Fruit fly (Drosophila melanogaster) whole organism, wandering third instar larva: ENCODE measurements around the gene CG14131.

ENCODE experiments used
- Abd-B ChIP-seq: fragments of >200 bp; optimal IDR thresholded peaks from 2 replicates; lab custom pipeline; 2017; ENCODE audit warnings: missing biosample characterization, missing genetic modification characterization
- CG32264 ChIP-seq: fragments of 200-800 bp; sonication (Bioruptor generic); optimal IDR thresholded peaks from 2 replicates; lab custom pipeline; 2016; ENCODE audit warnings: missing biosample characterization, missing genetic modification characterization
- CG9705 ChIP-seq: fragments of 200-800 bp; sonication (Bioruptor generic); optimal IDR thresholded peaks from 2 replicates; lab custom pipeline; 2018; ENCODE audit warnings: missing biosample characterization, mild to moderate bottlenecking, missing genetic modification characterization
- CrebA ChIP-seq: fragments of 200-800 bp; sonication (Bioruptor generic); optimal IDR thresholded peaks from 2 replicates; lab custom pipeline; 2016; ENCODE audit warnings: missing biosample characterization, mild to moderate bottlenecking, missing genetic modification characterization, borderline replicate concordance
- Dfd ChIP-seq: fragments of >200 bp; optimal IDR thresholded peaks from 2 replicates; lab custom pipeline; 2017; ENCODE audit warnings: missing biosample characterization, missing genetic modification characterization
- Dif ChIP-seq: fragments of 200-275, 200-300 bp; sonication (Bioruptor generic); optimal IDR thresholded peaks from 2 replicates; lab custom pipeline; 2018; ENCODE audit warnings: missing biosample characterization, missing genetic modification characterization; ENCODE audit not compliant: partially characterized antibody
- GATAd ChIP-seq: sonication (Bioruptor generic); optimal IDR thresholded peaks from 2 replicates; lab custom pipeline; 2016; ENCODE audit warnings: missing biosample characterization, missing genetic modification characterization
- HLH106 ChIP-seq: fragments of 200-800 bp; optimal IDR thresholded peaks from 3 replicates; lab custom pipeline; 2019; ENCODE audit warnings: missing biosample characterization, mild to moderate bottlenecking, missing genetic modification characterization, moderate library complexity
- Hnf4 ChIP-seq: fragments of 200-800 bp; sonication (Bioruptor generic); optimal IDR thresholded peaks from 2 replicates; lab custom pipeline; 2016; ENCODE audit warnings: missing biosample characterization, mild to moderate bottlenecking, missing genetic modification characterization
- Hr78 ChIP-seq: fragments of >200 bp; optimal IDR thresholded peaks from 2 replicates; lab custom pipeline; 2017; ENCODE audit warnings: missing biosample characterization, missing genetic modification characterization
- Hr83 ChIP-seq: fragments of 200-300 bp; sonication (Bioruptor generic); optimal IDR thresholded peaks from 2 replicates; lab custom pipeline; 2016; ENCODE audit warnings: missing biosample characterization, mild to moderate bottlenecking, missing genetic modification characterization, moderate library complexity; ENCODE audit not compliant: poor library complexity, severe bottlenecking
- Jra ChIP-seq: sonication (Bioruptor generic); optimal IDR thresholded peaks from 2 replicates; lab custom pipeline; 2016; ENCODE audit warnings: missing biosample characterization, missing genetic modification characterization
- Mio ChIP-seq: sonication (Bioruptor generic); optimal IDR thresholded peaks from 2 replicates; lab custom pipeline; 2016; ENCODE audit warnings: missing biosample characterization, missing genetic modification characterization
- Myc ChIP-seq: fragments of >200 bp; optimal IDR thresholded peaks from 2 replicates; lab custom pipeline; 2017
- N ChIP-seq: fragments of >200 bp; optimal IDR thresholded peaks from 2 replicates; lab custom pipeline; 2018; ENCODE audit warnings: missing biosample characterization, missing external identifiers, missing genetic modification characterization
- OdsH ChIP-seq: fragments of 200-800 bp; sonication (Bioruptor generic); optimal IDR thresholded peaks from 2 replicates; lab custom pipeline; 2016; ENCODE audit warnings: missing biosample characterization, mild to moderate bottlenecking, missing genetic modification characterization
- Rel ChIP-seq, 2 experiments: fragments of 200-800 bp; sonication (Bioruptor generic) in 1 of 2; optimal IDR thresholded peaks; 2 replicates in 1 of 2; 3 replicates in 1 of 2; lab custom pipeline; 2016 to 2019; ENCODE audit warnings: mild to moderate bottlenecking in 2 of 2, missing biosample characterization in 2 of 2, missing genetic modification characterization in 2 of 2, moderate library complexity in 1 of 2
- Sp1 ChIP-seq: fragments of 200-800 bp; sonication (Bioruptor generic); optimal IDR thresholded peaks from 3 replicates; lab custom pipeline; 2019; ENCODE audit warnings: missing biosample characterization, mild to moderate bottlenecking, missing genetic modification characterization, moderate library complexity
- Vsx2 ChIP-seq: fragments of 200-300, 225-300 bp; sonication (Bioruptor generic); optimal IDR thresholded peaks from 2 replicates; lab custom pipeline; 2018; ENCODE audit warnings: missing biosample characterization, missing genetic modification characterization; ENCODE audit not compliant: partially characterized antibody
- br ChIP-seq: fragments of 200-800 bp; sonication (Bioruptor generic); optimal IDR thresholded peaks from 2 replicates; lab custom pipeline; 2016; ENCODE audit warnings: missing biosample characterization, missing genetic modification characterization
- brk ChIP-seq: fragments of 200-800 bp; sonication (Bioruptor generic); optimal IDR thresholded peaks from 2 replicates; lab custom pipeline; 2016; ENCODE audit warnings: missing biosample characterization, mild to moderate bottlenecking, missing genetic modification characterization
- dl ChIP-seq, 2 experiments: fragments of 175-275, 200-275 bp in 1 of 2; fragments of 200-275 bp in 1 of 2; sonication (Bioruptor generic); optimal IDR thresholded peaks; lab custom pipeline; 2018; ENCODE audit warnings: mild to moderate bottlenecking in 2 of 2, missing biosample characterization in 2 of 2, missing genetic modification characterization in 2 of 2, moderate library complexity in 2 of 2; ENCODE audit not compliant: partially characterized antibody in 2 of 2, insufficient read depth in 1 of 2
- dmrt93B ChIP-seq: fragments of 200-800 bp; sonication (Bioruptor generic); optimal IDR thresholded peaks from 2 replicates; lab custom pipeline; 2018; ENCODE audit warnings: missing biosample characterization, mild to moderate bottlenecking, missing genetic modification characterization
- dsf ChIP-seq: sonication (Bioruptor generic); optimal IDR thresholded peaks from 2 replicates; lab custom pipeline; 2016; ENCODE audit warnings: missing biosample characterization, missing genetic modification characterization, borderline replicate concordance
- foxo ChIP-seq, 2 experiments: fragments of 200-800 bp; sonication (Bioruptor generic); optimal IDR thresholded peaks; 2 replicates in 1 of 2; 3 replicates in 1 of 2; lab custom pipeline; 2016 to 2017; ENCODE audit warnings: missing biosample characterization in 2 of 2, missing genetic modification characterization in 2 of 2
- fru ChIP-seq: fragments of 200-800 bp; sonication (Bioruptor generic); optimal IDR thresholded peaks from 3 replicates; lab custom pipeline; 2016; ENCODE audit warnings: missing biosample characterization, mild to moderate bottlenecking, missing genetic modification characterization
- jim ChIP-seq: fragments of 175-275, 200-325 bp; sonication (Bioruptor generic); optimal IDR thresholded peaks from 2 replicates; lab custom pipeline; 2016; ENCODE audit warnings: missing biosample characterization, mild to moderate bottlenecking, missing genetic modification characterization
- lola ChIP-seq: fragments of >200 bp; optimal IDR thresholded peaks from 2 replicates; lab custom pipeline; 2017; ENCODE audit warnings: missing biosample characterization, missing genetic modification characterization
- pan ChIP-seq: fragments of >200 bp; optimal IDR thresholded peaks from 2 replicates; lab custom pipeline; 2017
- psq ChIP-seq: fragments of 200-800 bp; sonication (Bioruptor generic); optimal IDR thresholded peaks from 3 replicates; lab custom pipeline; 2017; ENCODE audit warnings: missing biosample characterization, mild to moderate bottlenecking, missing genetic modification characterization, moderate library complexity
- rgr ChIP-seq: fragments of 200-800 bp; sonication (Bioruptor generic); optimal IDR thresholded peaks from 3 replicates; lab custom pipeline; 2016; ENCODE audit warnings: missing biosample characterization, mild to moderate bottlenecking, missing genetic modification characterization
- sage ChIP-seq: fragments of 200-800 bp; sonication (Bioruptor generic); optimal IDR thresholded peaks from 2 replicates; lab custom pipeline; 2016; ENCODE audit warnings: missing biosample characterization, mild to moderate bottlenecking, missing genetic modification characterization
- tai ChIP-seq: sonication (Bioruptor generic); optimal IDR thresholded peaks from 2 replicates; lab custom pipeline; 2016; ENCODE audit warnings: missing biosample characterization, missing genetic modification characterization
- usp ChIP-seq: fragments of >200 bp; optimal IDR thresholded peaks from 2 replicates; lab custom pipeline; 2017; ENCODE audit warnings: missing biosample characterization, missing genetic modification characterization

Gene CG14131

DNA sequence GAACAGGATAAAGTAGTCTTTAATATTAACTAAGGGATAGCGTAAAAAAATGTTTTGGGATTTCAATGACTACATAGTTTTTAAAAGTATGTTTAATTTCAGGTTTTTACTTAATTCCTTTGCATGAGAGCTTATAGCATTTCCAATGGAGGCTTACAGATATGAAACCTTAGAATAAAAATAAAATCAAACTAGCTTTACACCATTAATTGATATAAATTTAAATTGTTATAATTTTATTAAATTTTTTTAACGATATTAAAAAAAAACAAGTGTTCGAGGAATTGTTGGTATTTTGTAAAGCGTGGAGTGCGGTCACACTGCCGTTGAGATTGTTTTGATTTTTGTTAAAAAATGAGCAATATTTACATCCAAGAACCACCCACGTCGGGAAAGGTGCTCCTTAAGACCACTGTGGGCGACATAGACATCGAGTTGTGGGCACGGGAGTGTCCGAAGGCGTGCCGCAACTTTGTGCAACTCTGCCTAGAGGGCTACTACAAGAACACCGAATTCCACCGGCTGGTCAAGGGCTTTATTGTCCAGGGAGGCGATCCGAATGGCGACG is 16.4 kb downstream of the CG14131 start, which contains the start of the genes twy and CG10907:
TSS of gene twy (minus strand) at position 51 of the 568 bp plus-strand sequence.
TSS of gene CG10907 (plus strand) at position 282 of the 568 bp plus-strand sequence.
- TF ChIP-seq CrebA (GFP tag; lab: Kevin White, UChicago) = no peak
- no peak for TF ChIP-seq Jra
- no peak for TF ChIP-seq Dif (GFP tag; lab: Kevin White, UChicago)
- no peak for TF ChIP-seq sage (GFP tag; lab: Kevin White, UChicago)
- no peak for TF ChIP-seq Hnf4 (GFP tag; lab: Kevin White, UChicago)
- TF ChIP-seq Mio (GFP tag; lab: Kevin White, UChicago) = no peak
- no peak for TF ChIP-seq fru (GFP tag; lab: Kevin White, UChicago)
- no peak for TF ChIP-seq rgr
- TF ChIP-seq lola = no peak
- TF ChIP-seq dl (GFP tag; optimal IDR thresholded peaks at IDR 0.05; lab: Kevin White, UChicago; ENCODE audit: insufficient read depth in 1 of 2, partially characterized antibody in 2 of 2) = no peak
- no peak for TF ChIP-seq CG9705 (GFP tag; lab: Kevin White, UChicago)
- TF ChIP-seq br (GFP tag; lab: Kevin White, UChicago) = no peak
- TF ChIP-seq tai = no peak
- TF ChIP-seq usp (GFP tag; lab: Kevin White, UChicago) = no peak

DNA sequence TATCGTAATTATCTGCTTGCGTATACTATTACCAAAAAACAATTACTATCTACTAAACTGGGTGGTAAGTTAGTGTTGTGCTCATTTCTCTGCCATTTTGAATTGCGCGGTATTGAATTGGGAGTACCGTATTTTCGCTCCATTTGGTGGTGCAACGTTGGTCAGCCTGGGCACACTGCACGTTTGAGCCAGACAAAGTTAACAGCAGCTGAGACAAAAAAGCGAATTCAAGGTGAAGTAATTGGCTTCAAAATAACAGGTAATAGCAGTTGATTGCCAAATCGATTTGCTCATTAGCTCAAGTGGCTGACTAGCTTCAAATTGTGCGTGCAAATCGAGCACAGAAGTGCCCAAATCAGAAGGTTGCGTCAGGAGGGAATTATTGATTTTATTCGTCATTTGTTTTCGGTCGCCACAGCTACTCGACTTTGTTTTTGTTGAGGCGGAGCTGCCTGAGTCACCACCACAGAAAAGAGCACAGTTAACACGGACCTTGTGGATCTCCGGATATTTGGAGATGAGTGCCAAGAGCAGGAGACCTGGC is 18.6 kb downstream of the CG14131 start, which contains the start of gene Klp68D:
TSS of gene Klp68D (plus strand) at position 175 of the 544 bp plus-strand sequence.
- TF ChIP-seq jim (GFP tag; lab: Kevin White, UChicago) = no peak
- TF ChIP-seq N (GFP tag; lab: Kevin White, UChicago) = no peak
- TF ChIP-seq tai = no peak
- no peak for TF ChIP-seq br (GFP tag; lab: Kevin White, UChicago)
- TF ChIP-seq dsf = no peak
- TF ChIP-seq Hr78 (GFP tag; lab: Kevin White, UChicago) = no peak
- no peak for TF ChIP-seq pan (lab: Kevin White, UChicago)
- TF ChIP-seq Vsx2 (GFP tag; lab: Kevin White, UChicago) = no peak
- TF ChIP-seq lola = no peak
- TF ChIP-seq Dfd (GFP tag; lab: Kevin White, UChicago) = no peak
- no peak for TF ChIP-seq Myc (lab: Kevin White, UChicago)
- TF ChIP-seq GATAd = no peak
- no peak for TF ChIP-seq Jra
- TF ChIP-seq Hr83 (GFP tag; lab: Kevin White, UChicago) = no peak
- TF ChIP-seq psq (GFP tag; lab: Kevin White, UChicago) = no peak
- TF ChIP-seq foxo (GFP tag; optimal IDR thresholded peaks at IDR 0.05; lab: Kevin White, UChicago) = no peak
- TF ChIP-seq CG32264 (GFP tag; lab: Kevin White, UChicago) = no peak
- TF ChIP-seq HLH106 (tag; lab: Kevin White, UChicago) = no peak
- no peak for TF ChIP-seq Abd-B (GFP tag; lab: Kevin White, UChicago)

DNA sequence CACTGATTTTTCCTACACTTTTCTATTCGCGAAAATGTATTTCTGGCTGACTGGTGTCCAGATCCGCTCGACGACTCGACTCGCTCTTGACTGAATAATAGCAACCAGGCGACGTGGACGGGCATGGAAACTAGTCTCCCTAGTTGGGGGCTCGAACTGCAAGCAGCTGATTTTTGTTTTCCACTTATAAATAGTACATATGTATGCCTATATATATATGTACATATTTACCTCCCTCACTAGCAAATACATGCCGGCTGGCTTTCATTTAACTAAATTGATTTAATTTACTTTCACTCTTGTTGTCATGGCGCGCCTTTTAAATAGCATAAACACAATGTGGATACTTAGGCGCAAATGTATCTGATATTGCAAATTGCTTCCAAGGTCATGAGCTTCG is 23.9 kb downstream of the CG14131 start, which contains the start of gene Gcat:
TSS of gene Gcat (minus strand) at position 101 of the 400 bp plus-strand sequence.
- TF ChIP-seq br (GFP tag; lab: Kevin White, UChicago) (no peak), Jra (no peak), Mio (GFP tag; lab: Kevin White, UChicago) (no peak), jim (GFP tag; lab: Kevin White, UChicago) (no peak), sage (GFP tag; lab: Kevin White, UChicago) (no peak), Myc (lab: Kevin White, UChicago) (no peak), dsf (no peak), GATAd (no peak), Dif (GFP tag; lab: Kevin White, UChicago) (no peak), psq (GFP tag; lab: Kevin White, UChicago) (no peak), CG32264 (GFP tag; lab: Kevin White, UChicago) (no peak), dmrt93B (GFP tag; lab: Kevin White, UChicago) (no peak)

DNA sequence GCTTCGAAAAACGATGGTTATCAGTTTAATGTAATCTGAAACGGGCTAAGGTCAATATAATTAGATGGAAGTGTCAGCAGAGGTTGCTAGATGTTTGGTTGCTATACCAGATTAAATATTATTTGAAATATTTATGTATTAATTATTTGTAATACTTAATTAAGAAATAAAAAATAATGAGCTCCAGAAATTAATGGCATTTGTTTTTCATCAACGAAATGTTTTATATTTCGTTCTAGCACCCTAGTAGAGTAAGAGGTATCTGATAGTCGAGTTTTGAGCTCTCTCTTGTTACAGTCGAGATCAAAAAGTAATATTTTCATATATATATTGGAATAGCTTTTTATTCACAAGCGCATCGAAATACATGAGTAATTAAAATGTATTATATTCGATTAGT is 24.7 kb downstream of the CG14131 start:
- TF ChIP-seq Dfd (GFP tag; lab: Kevin White, UChicago) (no peak), tai (no peak), GATAd (no peak), br (GFP tag; lab: Kevin White, UChicago) (no peak), Rel (GFP tag; optimal IDR thresholded peaks at IDR 0.05; lab: Kevin White, UChicago) (no peak), Rel (tag; optimal IDR thresholded peaks at IDR 0.05; lab: Kevin White, UChicago) (no peak), Jra (no peak), Vsx2 (GFP tag; lab: Kevin White, UChicago) (no peak), jim (GFP tag; lab: Kevin White, UChicago) (no peak), CG9705 (GFP tag; lab: Kevin White, UChicago) (no peak), usp (GFP tag; lab: Kevin White, UChicago) (no peak), sage (GFP tag; lab: Kevin White, UChicago) (no peak), CG32264 (GFP tag; lab: Kevin White, UChicago) (no peak), N (GFP tag; lab: Kevin White, UChicago) (no peak), Dif (GFP tag; lab: Kevin White, UChicago) (no peak), HLH106 (tag; lab: Kevin White, UChicago) (no peak), pan (lab: Kevin White, UChicago) (no peak), brk (no peak), Hnf4 (GFP tag; lab: Kevin White, UChicago) (no peak), OdsH (GFP tag; lab: Kevin White, UChicago) (no peak), Sp1 (GFP tag; lab: Kevin White, UChicago) (no peak)
- TF ChIP-seq, all 38 proteins: peak for 0
